Worm (Caenorhabditis elegans) whole organism, dauer: ENCODE measurements around the gene tmem-132.
"Not testable (repeated sequence)": the region's sequence is repeated elsewhere in the genome, so short reads cannot be mapped to it uniquely, and the experiment has no call there.

Source experiments
- unc-62 ChIP-seq: sonication (generic microtip); optimal IDR thresholded peaks from 2 replicates; lab custom pipeline; 2017; ENCODE audit warnings: missing biosample characterization, missing genetic modification reagents, missing genetic modification characterization

Gene tmem-132

ce11 chrIII:2716514-2716913 lies at the start of gene tmem-132:
Gene tmem-132 (minus strand): TSS chrIII:2716614.
- TF ChIP-seq unc-62: no peak

- no peak for TF ChIP-seq unc-62
Measured at ce11 chrIII:2760726-2761125, 44.3 kb upstream of the tmem-132 start, which contains the start of gene pho-9. Gene pho-9 (minus strand): TSS chrIII:2760816.

- no peak for TF ChIP-seq unc-62
Measured at ce11 chrIII:2759308-2759707, 42.9 kb upstream of the tmem-132 start.

ce11 chrIII:2758092-2758491 lies 41.7 kb upstream of the tmem-132 start:
- TF ChIP-seq unc-62: no peak

ce11 chrIII:2757478-2757877 lies 41.1 kb upstream of the tmem-132 start:
- TF ChIP-seq unc-62: no peak

ce11 chrIII:2756260-2756659 lies 39.8 kb upstream of the tmem-132 start, which contains the start of gene gldi-9:
Gene gldi-9 (minus strand): TSS chrIII:2756360.
- TF ChIP-seq unc-62: no peak

- TF ChIP-seq unc-62: no peak
Measured at ce11 chrIII:2746553-2746952, 30.1 kb upstream of the tmem-132 start, which contains the start of gene Y71H2AM.14. Gene Y71H2AM.14 (minus strand): TSS chrIII:2746653.

ce11 chrIII:2739469-2739868 lies 23.1 kb upstream of the tmem-132 start, which contains the start of gene cest-25:
Gene cest-25 (minus strand): TSS chrIII:2739531.
- no peak for TF ChIP-seq unc-62

ce11 chrIII:2733606-2734183 lies 17.3 kb upstream of the tmem-132 start, which contains the start of gene Y71H2AM.12:
Gene Y71H2AM.12 (minus strand): TSS chrIII:2734091.
- TF ChIP-seq unc-62: no peak

- TF ChIP-seq unc-62: no peak
Measured at ce11 chrIII:2725221-2726203, 9.1 kb upstream of the tmem-132 start, which contains the start of gene cosa-1. Gene cosa-1 (plus strand): TSS chrIII:2726116.

ce11 chrIII:2724992-2725220 lies 8.5 kb upstream of the tmem-132 start, which contains the start of gene Y71H2AM.11:
Gene Y71H2AM.11 (minus strand): TSS chrIII:2725092.
- TF ChIP-seq unc-62: no peak

ce11 chrIII:2711527-2711926 lies 4.9 kb downstream of the tmem-132 start:
- no peak for TF ChIP-seq unc-62

ce11 chrIII:2710211-2710610 lies 6.2 kb downstream of the tmem-132 start:
- no peak for TF ChIP-seq unc-62

- TF ChIP-seq unc-62: no peak
Measured at ce11 chrIII:2700637-2701036, 15.8 kb downstream of the tmem-132 start, which contains the start of gene set-27. Gene set-27 (plus strand): TSS chrIII:2700937.

ce11 chrIII:2699363-2699762 lies 17.1 kb downstream of the tmem-132 start, which contains the start of gene cox-6B:
Gene cox-6B (plus strand): TSS chrIII:2699663.
- TF ChIP-seq unc-62: not testable (repeated sequence)

ce11 chrIII:2698740-2699139 lies 17.7 kb downstream of the tmem-132 start, which contains the start of gene slc-30A9:
Gene slc-30A9 (minus strand): TSS chrIII:2698817.
- TF ChIP-seq unc-62: no peak

ce11 chrIII:2687412-2687811 lies 29.0 kb downstream of the tmem-132 start:
- no peak for TF ChIP-seq unc-62
